Worm (Caenorhabditis elegans) whole organism, late embryonic: ENCODE results near the gene str-185.
A peak's percentile ranks its signal among the peaks of the same experiment; 100 is the strongest.

ENCODE experiments used
- C38D4.7 ChIP-seq: fragments of 200-800 bp; sonication (Bioruptor generic); optimal IDR thresholded peaks from 2 replicates; lab custom pipeline; 2018; ENCODE audit warnings: mild to moderate bottlenecking, missing genetic modification characterization, moderate library complexity, missing compliant biosample characterization
- K02D7.2 ChIP-seq: sonication (generic microtip); optimal IDR thresholded peaks from 2 replicates; lab custom pipeline; 2017; ENCODE audit warnings: mild to moderate bottlenecking, missing genetic modification characterization, missing compliant biosample characterization
- T23F11.4 ChIP-seq: fragments of 200-800 bp; sonication (Bioruptor generic); optimal IDR thresholded peaks from 2 replicates; lab custom pipeline; 2018; ENCODE audit warnings: mild to moderate bottlenecking, missing genetic modification characterization, missing compliant biosample characterization
- ama-1 ChIP-seq: fragments of 150-350 bp; optimal IDR thresholded peaks from 2 replicates; lab custom pipeline; 2014
- ceh-18 ChIP-seq: sonication (generic microtip); optimal IDR thresholded peaks from 2 replicates; lab custom pipeline; 2016; ENCODE audit warnings: missing genetic modification characterization, missing compliant biosample characterization
- ceh-22 ChIP-seq: sonication (generic microtip); optimal IDR thresholded peaks from 2 replicates; lab custom pipeline; 2017; ENCODE audit warnings: missing biosample characterization, missing genetic modification characterization
- ceh-34 ChIP-seq: sonication (generic microtip); optimal IDR thresholded peaks from 2 replicates; lab custom pipeline; 2016; ENCODE audit warnings: mild to moderate bottlenecking, missing genetic modification characterization, missing compliant biosample characterization
- ceh-45 ChIP-seq: fragments of 200-800 bp; sonication (Bioruptor generic); IDR thresholded peaks from 2 replicates; pipeline ENCODE4 v1.3.6; 2022; ENCODE audit warnings: missing genetic modification reagents, missing genetic modification characterization, missing compliant biosample characterization
- ceh-6 ChIP-seq: fragments of 200-800 bp; sonication (Bioruptor generic); optimal IDR thresholded peaks from 2 replicates; lab custom pipeline; 2018; ENCODE audit warnings: mild to moderate bottlenecking, missing genetic modification characterization, missing compliant biosample characterization
- dve-1 ChIP-seq: sonication (generic microtip); optimal IDR thresholded peaks from 2 replicates; lab custom pipeline; 2017; ENCODE audit warnings: antibody characterized with exemption, mild to moderate bottlenecking, missing genetic modification characterization, missing compliant biosample characterization
- elt-4 ChIP-seq: sonication (generic microtip); optimal IDR thresholded peaks from 2 replicates; lab custom pipeline; 2016; ENCODE audit warnings: missing genetic modification characterization, missing compliant biosample characterization
- fax-1 ChIP-seq: sonication (generic microtip); optimal IDR thresholded peaks from 2 replicates; lab custom pipeline; 2016; ENCODE audit warnings: missing genotype, missing genetic modification characterization, missing compliant biosample characterization
- fkh-10 ChIP-seq: fragments of 150-350 bp; optimal IDR thresholded peaks from 2 replicates; lab custom pipeline; 2014; ENCODE audit warnings: missing biosample characterization, missing genetic modification reagents, missing genetic modification characterization
- gmeb-2 ChIP-seq: sonication (generic microtip); optimal IDR thresholded peaks from 2 replicates; lab custom pipeline; 2016; ENCODE audit warnings: missing genetic modification characterization, inconsistent platforms, missing compliant biosample characterization
- hlh-13 ChIP-seq: fragments of 200-800 bp; sonication (Bioruptor generic); optimal IDR thresholded peaks from 2 replicates; lab custom pipeline; 2018; ENCODE audit warnings: mild to moderate bottlenecking, missing genetic modification characterization, missing compliant biosample characterization
- hlh-15 ChIP-seq: sonication (generic microtip); optimal IDR thresholded peaks from 2 replicates; lab custom pipeline; 2016; ENCODE audit warnings: missing genetic modification characterization, missing compliant biosample characterization
- lin-11 ChIP-seq: fragments of 200-800 bp; sonication (Bioruptor generic); optimal IDR thresholded peaks from 2 replicates; lab custom pipeline; 2018; ENCODE audit warnings: mild to moderate bottlenecking, missing genetic modification characterization, missing compliant biosample characterization
- nfya-1 ChIP-seq: sonication (generic microtip); optimal IDR thresholded peaks from 2 replicates; lab custom pipeline; 2017; ENCODE audit warnings: missing genetic modification characterization, mild to moderate bottlenecking, missing compliant biosample characterization, antibody characterized with exemption, moderate library complexity
- nhr-11 ChIP-seq: fragments of 150-350 bp; optimal IDR thresholded peaks from 2 replicates; lab custom pipeline; 2014; ENCODE audit warnings: missing biosample characterization, missing genetic modification characterization
- pat-9 ChIP-seq: fragments of 200-800 bp; sonication (Bioruptor generic); optimal IDR thresholded peaks from 2 replicates; lab custom pipeline; 2018; ENCODE audit warnings: mild to moderate bottlenecking, missing genetic modification characterization, moderate library complexity, missing compliant biosample characterization
- pax-1 ChIP-seq: fragments of 150-350 bp; optimal IDR thresholded peaks from 2 replicates; lab custom pipeline; 2014; ENCODE audit warnings: missing biosample characterization, missing genetic modification characterization
- pha-2 ChIP-seq: sonication (generic microtip); optimal IDR thresholded peaks from 2 replicates; lab custom pipeline; 2017; ENCODE audit warnings: mild to moderate bottlenecking, missing genetic modification characterization, missing compliant biosample characterization
- pha-4 ChIP-seq: fragments of 150-350 bp; optimal IDR thresholded peaks from 2 replicates; lab custom pipeline; 2018; ENCODE audit warnings: missing biosample characterization, missing genetic modification reagents, missing genetic modification characterization
- pqm-1 ChIP-seq: sonication (generic microtip); optimal IDR thresholded peaks from 2 replicates; lab custom pipeline; 2016; ENCODE audit warnings: missing genetic modification characterization, missing compliant biosample characterization
- ref-2 ChIP-seq: sonication (generic microtip); optimal IDR thresholded peaks from 2 replicates; lab custom pipeline; 2016; ENCODE audit warnings: missing genetic modification characterization, missing compliant biosample characterization
- rnt-1 ChIP-seq: sonication (generic microtip); optimal IDR thresholded peaks from 2 replicates; lab custom pipeline; 2016; ENCODE audit warnings: missing genetic modification characterization, missing compliant biosample characterization
- sdc-2 ChIP-seq: sonication (generic microtip); optimal IDR thresholded peaks from 2 replicates; lab custom pipeline; 2016; ENCODE audit warnings: missing genotype, missing genetic modification characterization, missing compliant biosample characterization
- sox-2 ChIP-seq: fragments of 200-800 bp; sonication (Bioruptor generic); IDR thresholded peaks from 2 replicates; pipeline ENCODE4 v1.3.6; 2022; ENCODE audit warnings: missing genetic modification reagents, missing genetic modification characterization, missing compliant biosample characterization
- sox-4 ChIP-seq: sonication (generic microtip); optimal IDR thresholded peaks from 2 replicates; lab custom pipeline; 2017; ENCODE audit warnings: mild to moderate bottlenecking, missing genetic modification characterization, inconsistent platforms, missing compliant biosample characterization
- syd-9 ChIP-seq: sonication (generic microtip); optimal IDR thresholded peaks from 2 replicates; lab custom pipeline; 2016; ENCODE audit warnings: mild to moderate bottlenecking, missing genetic modification characterization, moderate library complexity, missing compliant biosample characterization
- unc-42 ChIP-seq: sonication (generic microtip); optimal IDR thresholded peaks from 2 replicates; lab custom pipeline; 2016; ENCODE audit warnings: missing genotype, missing genetic modification characterization, missing compliant biosample characterization
- unc-55 ChIP-seq: sonication (generic microtip); optimal IDR thresholded peaks from 2 replicates; lab custom pipeline; 2017; ENCODE audit warnings: missing biosample characterization, missing genetic modification reagents, missing genetic modification characterization
- unc-86 ChIP-seq: sonication (generic microtip); optimal IDR thresholded peaks from 2 replicates; lab custom pipeline; 2016; ENCODE audit warnings: missing genetic modification characterization, missing compliant biosample characterization
- zip-5 ChIP-seq: sonication (generic microtip); optimal IDR thresholded peaks from 2 replicates; lab custom pipeline; 2016; ENCODE audit warnings: missing genetic modification characterization, missing compliant biosample characterization
- ztf-16 ChIP-seq: sonication (generic microtip); optimal IDR thresholded peaks from 2 replicates; lab custom pipeline; 2017; ENCODE audit warnings: missing genetic modification characterization, missing compliant biosample characterization

Gene str-185

DNA sequence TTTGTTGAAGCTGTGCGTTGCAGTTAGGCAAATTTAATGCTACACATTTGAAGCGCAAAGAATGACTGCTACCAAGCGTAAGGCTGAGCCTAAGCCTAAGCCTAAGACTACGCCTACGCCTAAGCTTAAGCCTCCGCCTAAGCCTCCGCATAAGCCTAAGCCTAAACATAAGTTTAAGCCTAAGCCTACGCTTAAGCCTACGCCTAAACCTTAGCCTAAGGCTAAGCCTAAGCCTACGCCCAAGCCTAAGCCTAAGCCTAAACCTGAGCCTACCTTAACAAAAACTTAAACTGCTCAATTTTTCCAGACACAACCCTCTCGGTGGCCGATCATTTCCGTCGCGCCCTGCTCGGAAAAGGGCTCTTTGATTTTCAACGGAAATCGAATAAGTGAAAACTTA, 29.5 kb upstream of the str-185 start:
- TF ChIP-seq pqm-1 (tag; lab: Kevin White, UChicago): no peak
- TF ChIP-seq rnt-1: no peak
- no peak for TF ChIP-seq unc-42 (tag; lab: Kevin White, UChicago)
- TF ChIP-seq fkh-10 (GFP tag; lab: Kevin White, UChicago): no peak
- no peak for TF ChIP-seq C38D4.7
- TF ChIP-seq gmeb-2 (tag; lab: Kevin White, UChicago): no peak
- no peak for TF ChIP-seq hlh-13 (GFP tag; lab: Kevin White, UChicago)
- no peak for TF ChIP-seq pha-4 (tag; lab: Kevin White, UChicago)
- TF ChIP-seq pat-9 (tag; lab: Kevin White, UChicago): no peak
- TF ChIP-seq unc-86: no peak
- TF ChIP-seq sox-2 (GFP tag; lab: Robert Waterston, UW): no peak
- no peak for TF ChIP-seq ztf-16 (tag; lab: Kevin White, UChicago)
- TF ChIP-seq pha-2 (tag; lab: Kevin White, UChicago): no peak
- no peak for TF ChIP-seq nfya-1 (tag; lab: Kevin White, UChicago)
- no peak for TF ChIP-seq nhr-11 (tag; lab: Kevin White, UChicago)
- no peak for TF ChIP-seq sdc-2 (tag; lab: Kevin White, UChicago)
- TF ChIP-seq elt-4 (tag; lab: Kevin White, UChicago): no peak
- TF ChIP-seq, all 69 proteins: peak for 0

DNA sequence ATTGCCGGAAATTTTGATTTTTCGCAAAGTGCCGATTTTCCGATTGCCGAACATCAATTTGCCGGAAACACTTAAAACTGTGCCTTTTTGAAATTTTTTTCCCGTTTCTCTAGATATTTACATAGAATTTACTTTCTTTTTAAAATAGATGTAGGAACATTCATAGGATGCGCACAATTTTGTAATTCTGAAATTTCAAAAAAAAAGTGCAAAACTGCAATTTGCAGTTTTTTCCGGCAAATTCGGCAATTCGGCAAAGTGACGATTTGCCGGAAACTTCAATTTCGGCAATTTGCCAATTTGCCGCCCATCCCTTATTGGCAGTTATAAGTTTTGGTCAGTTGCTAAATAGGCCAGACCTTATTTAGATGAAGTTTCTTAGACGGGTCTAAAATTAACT, 26.9 kb upstream of the str-185 start:
- TF ChIP-seq ama-1 (no peak), nhr-11 (tag; lab: Kevin White, UChicago) (no peak), ceh-34 (tag; lab: Kevin White, UChicago) (no peak), ref-2 (tag; lab: Kevin White, UChicago) (no peak), T23F11.4 (GFP tag; lab: Kevin White, UChicago) (no peak), pax-1 (tag; lab: Kevin White, UChicago) (no peak), ceh-22 (tag; lab: Kevin White, UChicago) (no peak), fkh-10 (GFP tag; lab: Kevin White, UChicago) (no peak), hlh-15 (no peak), C38D4.7 (no peak), ceh-45 (GFP tag; lab: Robert Waterston, UW) (no peak), nfya-1 (tag; lab: Kevin White, UChicago) (no peak), pat-9 (tag; lab: Kevin White, UChicago) (no peak), lin-11 (tag; lab: Kevin White, UChicago) (no peak), unc-55 (no peak), K02D7.2 (tag; lab: Kevin White, UChicago) (no peak), zip-5 (tag; lab: Kevin White, UChicago) (no peak)

DNA sequence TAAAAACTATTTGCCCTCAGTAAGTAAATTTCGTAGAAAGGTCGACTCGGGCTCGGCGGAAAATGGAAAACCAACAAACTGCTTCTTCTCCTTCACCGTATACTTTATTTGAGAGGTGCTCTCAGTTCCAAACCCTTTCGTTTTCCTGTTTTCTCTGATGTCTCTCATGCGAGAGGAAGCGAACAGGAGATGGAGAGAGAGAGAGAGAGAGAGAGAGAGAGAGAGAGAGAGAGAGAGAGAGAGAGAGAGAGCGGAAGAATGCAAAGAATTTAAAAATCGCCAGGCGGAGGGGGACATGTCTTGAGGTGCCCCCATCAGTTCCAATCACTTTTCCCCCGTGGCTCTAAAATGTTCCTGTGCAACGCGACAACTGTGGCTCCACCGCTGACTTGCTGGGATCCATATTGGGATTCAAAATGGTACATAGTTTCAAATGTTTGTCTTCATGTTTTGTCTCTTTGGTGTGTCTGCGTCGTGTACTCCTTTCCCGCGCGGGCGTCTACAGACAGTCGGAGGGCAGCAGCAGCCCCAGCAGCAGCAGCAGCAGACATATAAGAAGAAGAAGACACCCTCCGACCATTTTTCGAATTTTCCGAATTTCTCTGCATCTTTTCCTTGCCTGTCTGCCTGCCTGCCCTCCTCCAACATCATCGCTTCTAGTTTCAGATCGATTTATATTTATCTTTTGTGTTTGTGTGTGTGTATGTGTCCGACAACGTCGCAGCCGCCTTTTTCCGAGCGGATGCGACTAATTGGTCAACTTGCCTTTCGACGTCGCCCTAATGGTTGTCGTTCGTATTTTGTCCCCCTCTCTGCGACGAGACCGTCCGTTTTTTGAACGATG, 24.8 kb upstream of the str-185 start, which contains the start of gene R08C7.11:
Gene R08C7.11 (minus strand): TSS at position 608 of the 844 bp plus-strand sequence.
- no peak for TF ChIP-seq sox-2 (GFP tag; lab: Robert Waterston, UW)
- no peak for TF ChIP-seq ceh-22 (tag; lab: Kevin White, UChicago)
- TF ChIP-seq dve-1 (tag; lab: Kevin White, UChicago): no peak
- TF ChIP-seq ceh-18 (tag; lab: Kevin White, UChicago): peak; percentile 30
- TF ChIP-seq syd-9: no peak
- TF ChIP-seq rnt-1: no peak
- no peak for TF ChIP-seq zip-5 (tag; lab: Kevin White, UChicago)
- TF ChIP-seq fax-1 (tag; lab: Kevin White, UChicago): no peak
- no peak for TF ChIP-seq sox-4 (tag; lab: Kevin White, UChicago)
- peak; percentile 17 for TF ChIP-seq ceh-6 (GFP tag; lab: Kevin White, UChicago)
- TF ChIP-seq gmeb-2 (tag; lab: Kevin White, UChicago): no peak
- peak; percentile 50 for TF ChIP-seq sdc-2 (tag; lab: Kevin White, UChicago)
- TF ChIP-seq ceh-45 (GFP tag; lab: Robert Waterston, UW): no peak
- TF ChIP-seq ceh-34 (tag; lab: Kevin White, UChicago): no peak
- no peak for TF ChIP-seq pat-9 (tag; lab: Kevin White, UChicago)
- peak; percentile 16 for TF ChIP-seq nfya-1 (tag; lab: Kevin White, UChicago)
- TF ChIP-seq, all 69 proteins: peak for 4
